Fruit fly (Drosophila melanogaster) whole organism, adult: Measurements from ENCODE around the gene CG13247.

Experiments used
- CG11617 ChIP-seq: fragments of 200-800 bp; sonication (Bioruptor generic); optimal IDR thresholded peaks from 2 replicates; lab custom pipeline; 2017; ENCODE audit warnings: mild to moderate bottlenecking, missing biosample characterization, missing genetic modification reagents, missing genetic modification characterization
- CG12768 ChIP-seq: fragments of 200-800 bp; sonication (Bioruptor generic); optimal IDR thresholded peaks from 2 replicates; lab custom pipeline; 2017; ENCODE audit warnings: missing biosample characterization, missing genetic modification characterization, mild to moderate bottlenecking, moderate library complexity, missing genetic modification reagents
- CG14711 ChIP-seq: fragments of 200-800 bp; sonication (Bioruptor generic); optimal IDR thresholded peaks from 2 replicates; lab custom pipeline; 2018; ENCODE audit warnings: missing biosample characterization, mild to moderate bottlenecking, missing genetic modification characterization, moderate library complexity
- CG1620 ChIP-seq: fragments of 200-800 bp; sonication (Bioruptor generic); optimal IDR thresholded peaks from 2 replicates; lab custom pipeline; 2016; ENCODE audit warnings: missing biosample characterization, missing genetic modification characterization
- CG33017 ChIP-seq: fragments of 200-800 bp; sonication (Bioruptor generic); optimal IDR thresholded peaks from 2 replicates; lab custom pipeline; 2018; ENCODE audit warnings: missing biosample characterization, mild to moderate bottlenecking, missing genetic modification characterization, moderate library complexity
- CG5204 ChIP-seq: fragments of 200-800 bp; sonication (Bioruptor generic); optimal IDR thresholded peaks from 2 replicates; lab custom pipeline; 2016; ENCODE audit warnings: missing biosample characterization, missing genetic modification characterization
- CG7045 ChIP-seq: fragments of 200-800 bp; sonication (Bioruptor generic); optimal IDR thresholded peaks from 2 replicates; lab custom pipeline; 2017; ENCODE audit warnings: missing biosample characterization, mild to moderate bottlenecking, missing genetic modification characterization
- CG7101 ChIP-seq: fragments of 200-800 bp; sonication (Bioruptor generic); optimal IDR thresholded peaks from 2 replicates; lab custom pipeline; 2018; ENCODE audit warnings: missing biosample characterization, mild to moderate bottlenecking, missing genetic modification characterization, moderate library complexity
- Clk ChIP-seq: fragments of 200-800 bp; sonication (Bioruptor generic); optimal IDR thresholded peaks from 2 replicates; lab custom pipeline; 2017; ENCODE audit warnings: missing biosample characterization, missing genetic modification characterization
- Crg-1 ChIP-seq: fragments of 200-800 bp; sonication (Bioruptor generic); optimal IDR thresholded peaks from 2 replicates; lab custom pipeline; 2016; ENCODE audit warnings: missing biosample characterization, missing genetic modification characterization
- Hr96 ChIP-seq: fragments of 200-800 bp; sonication (Bioruptor generic); optimal IDR thresholded peaks from 2 replicates; lab custom pipeline; 2016; ENCODE audit warnings: missing biosample characterization, missing genetic modification characterization
- Mnt ChIP-seq: fragments of 200-800 bp; sonication (Bioruptor generic); optimal IDR thresholded peaks from 2 replicates; lab custom pipeline; 2016; ENCODE audit warnings: missing biosample characterization, mild to moderate bottlenecking, missing genetic modification characterization
- bab1 ChIP-seq: fragments of 200-800 bp; sonication (Bioruptor generic); optimal IDR thresholded peaks from 3 replicates; lab custom pipeline; 2019; ENCODE audit warnings: missing biosample characterization, mild to moderate bottlenecking, missing genetic modification characterization, moderate library complexity
- cic ChIP-seq: fragments of 200-800 bp; sonication (Bioruptor generic); optimal IDR thresholded peaks from 2 replicates; lab custom pipeline; 2017; ENCODE audit warnings: missing biosample characterization, mild to moderate bottlenecking, missing genetic modification characterization, moderate library complexity
- cnc ChIP-seq, 2 experiments: fragments of >200 bp; optimal IDR thresholded peaks; 2 replicates each; lab custom pipeline; 2017
- kay ChIP-seq: fragments of 200-800 bp; sonication (Bioruptor generic); peaks from one replicate; lab custom pipeline; 2016; ENCODE audit warnings: missing biosample characterization, missing genetic modification characterization, borderline replicate concordance
- ovo ChIP-seq: fragments of 200-800 bp; sonication (Bioruptor generic); optimal IDR thresholded peaks from 2 replicates; lab custom pipeline; 2016; ENCODE audit warnings: missing biosample characterization, missing genetic modification characterization
- pad ChIP-seq: fragments of 200-800 bp; sonication (Bioruptor generic); optimal IDR thresholded peaks from 3 replicates; lab custom pipeline; 2017; ENCODE audit warnings: missing biosample characterization, missing genetic modification characterization, mild to moderate bottlenecking, moderate library complexity, missing genetic modification reagents
- tj ChIP-seq: fragments of 200-800 bp; sonication (Bioruptor generic); optimal IDR thresholded peaks from 3 replicates; lab custom pipeline; 2017; ENCODE audit warnings: missing biosample characterization, mild to moderate bottlenecking, missing genetic modification characterization, moderate library complexity
- toe ChIP-seq: fragments of 200-800 bp; sonication (Bioruptor generic); optimal IDR thresholded peaks from 2 replicates; lab custom pipeline; 2016; ENCODE audit warnings: missing biosample characterization, missing genetic modification characterization

Gene CG13247

DNA sequence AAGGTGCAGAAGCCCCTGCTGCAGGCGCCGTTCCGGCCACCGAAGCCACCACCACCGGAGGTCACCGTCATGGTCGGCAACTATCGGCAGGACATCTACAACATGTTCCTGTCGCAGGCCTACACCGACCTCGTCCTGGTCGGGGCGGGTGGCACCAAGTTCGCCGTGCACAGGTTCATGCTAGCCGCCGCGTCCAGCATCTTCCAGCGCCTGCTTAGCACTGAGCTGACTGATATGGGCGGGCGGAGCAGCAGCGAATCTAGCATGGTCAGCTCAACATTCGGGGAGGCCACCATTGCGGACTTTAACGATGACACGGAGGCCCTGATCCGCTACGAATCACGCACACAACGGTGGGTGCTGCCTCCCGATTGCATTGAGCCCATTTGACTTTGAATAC lies 9.4 kb downstream of the CG13247 start:
- TF ChIP-seq Crg-1 (GFP tag; lab: Kevin White, UChicago) = no peak
- no peak for TF ChIP-seq Mnt (GFP tag; lab: Kevin White, UChicago)
- no peak for TF ChIP-seq CG33017 (tag; lab: Kevin White, UChicago)
- no peak for TF ChIP-seq tj (GFP tag; lab: Kevin White, UChicago)
- TF ChIP-seq ovo (GFP tag; lab: Kevin White, UChicago) = no peak
- no peak for TF ChIP-seq cnc (optimal IDR thresholded peaks at IDR 0.05; lab: Kevin White, UChicago)
- no peak for TF ChIP-seq pad (GFP tag; lab: Kevin White, UChicago)
- no peak for TF ChIP-seq CG11617
- TF ChIP-seq CG5204 (GFP tag; lab: Kevin White, UChicago) = no peak
- TF ChIP-seq Clk (GFP tag; lab: Kevin White, UChicago) = no peak
- no peak for TF ChIP-seq bab1 (GFP tag; lab: Kevin White, UChicago)
- TF ChIP-seq CG14711 = no peak
- TF ChIP-seq kay (GFP tag; lab: Kevin White, UChicago) = no peak
- no peak for TF ChIP-seq toe (GFP tag; lab: Kevin White, UChicago)
- no peak for TF ChIP-seq CG1620 (GFP tag; lab: Kevin White, UChicago)
- TF ChIP-seq Hr96 (GFP tag; lab: Kevin White, UChicago) = no peak
- TF ChIP-seq CG12768 (GFP tag; lab: Kevin White, UChicago) = no peak
- no peak for TF ChIP-seq CG7045 (GFP tag; lab: Kevin White, UChicago)
- TF ChIP-seq cic = no peak
- TF ChIP-seq CG7101 (tag; lab: Kevin White, UChicago) = no peak

DNA sequence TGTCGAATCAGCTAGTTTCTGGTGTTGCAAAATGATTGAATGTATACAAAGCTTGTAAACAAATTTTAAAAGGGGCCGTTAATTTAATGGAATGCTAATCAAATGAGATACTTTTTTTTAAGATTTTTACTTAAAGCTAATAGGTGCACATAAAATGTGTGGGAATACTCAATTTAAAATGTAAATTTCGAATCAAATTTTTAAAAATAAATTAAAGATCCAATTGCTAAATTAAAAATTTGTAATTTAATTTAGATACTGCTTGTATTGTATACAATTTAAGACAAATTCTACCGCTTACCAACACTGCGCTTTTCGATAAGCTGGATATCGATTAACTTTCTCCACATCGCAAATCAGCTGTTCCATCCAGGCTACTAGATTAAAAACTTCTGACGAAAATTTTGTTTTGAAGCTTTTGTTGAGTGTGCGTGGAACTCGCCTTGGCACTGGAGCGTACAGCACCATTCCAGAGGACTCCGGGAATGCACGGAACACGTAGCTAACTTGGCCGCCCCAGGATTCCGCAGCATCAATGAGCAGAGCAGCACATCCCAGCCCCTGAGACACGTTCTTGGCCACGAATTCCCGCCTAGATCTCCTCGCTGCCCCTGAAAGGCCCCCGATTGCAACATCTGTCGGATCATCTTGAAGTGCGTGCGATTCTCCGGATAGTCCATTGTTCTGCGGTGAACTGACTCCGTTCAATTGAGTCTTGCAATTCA lies 14.1 kb downstream of the CG13247 start, which contains the start of the genes CG5498 and fbl:
Gene CG5498 (minus strand): TSS at position 24 of the 725 bp plus-strand sequence.
Gene fbl (plus strand): TSS at position 344 of the 725 bp plus-strand sequence.
- peak; percentile 86 for TF ChIP-seq CG11617
- TF ChIP-seq CG7045 (GFP tag; lab: Kevin White, UChicago) = peak; percentile 85
- TF ChIP-seq CG7101 (tag; lab: Kevin White, UChicago) = peak; percentile 87
- peak; percentile 80 for TF ChIP-seq toe (GFP tag; lab: Kevin White, UChicago)
- peak; percentile 78 for TF ChIP-seq bab1 (GFP tag; lab: Kevin White, UChicago)
- TF ChIP-seq CG1620 (GFP tag; lab: Kevin White, UChicago) = peak; percentile 81
- TF ChIP-seq CG33017 (tag; lab: Kevin White, UChicago) = peak; percentile 85
- TF ChIP-seq CG14711 = peak; percentile 84
- TF ChIP-seq Clk (GFP tag; lab: Kevin White, UChicago) = peak; percentile 69
- TF ChIP-seq Crg-1 (GFP tag; lab: Kevin White, UChicago) = peak; percentile 90
- peak; percentile 75 for TF ChIP-seq CG12768 (GFP tag; lab: Kevin White, UChicago)
- peak; percentile 59 for TF ChIP-seq ovo (GFP tag; lab: Kevin White, UChicago)
- no peak for TF ChIP-seq kay (GFP tag; lab: Kevin White, UChicago)
- peak; percentile 76 for TF ChIP-seq pad (GFP tag; lab: Kevin White, UChicago)
- TF ChIP-seq cnc (optimal IDR thresholded peaks at IDR 0.05; lab: Kevin White, UChicago) = peak in 1 of 2 experiments; percentile 27
- peak; percentile 37 for TF ChIP-seq cic
- peak; percentile 99 for TF ChIP-seq tj (GFP tag; lab: Kevin White, UChicago)
- peak; percentile 69 for TF ChIP-seq Mnt (GFP tag; lab: Kevin White, UChicago)
- peak; percentile 83 for TF ChIP-seq CG5204 (GFP tag; lab: Kevin White, UChicago)
- peak; percentile 77 for TF ChIP-seq Hr96 (GFP tag; lab: Kevin White, UChicago)

DNA sequence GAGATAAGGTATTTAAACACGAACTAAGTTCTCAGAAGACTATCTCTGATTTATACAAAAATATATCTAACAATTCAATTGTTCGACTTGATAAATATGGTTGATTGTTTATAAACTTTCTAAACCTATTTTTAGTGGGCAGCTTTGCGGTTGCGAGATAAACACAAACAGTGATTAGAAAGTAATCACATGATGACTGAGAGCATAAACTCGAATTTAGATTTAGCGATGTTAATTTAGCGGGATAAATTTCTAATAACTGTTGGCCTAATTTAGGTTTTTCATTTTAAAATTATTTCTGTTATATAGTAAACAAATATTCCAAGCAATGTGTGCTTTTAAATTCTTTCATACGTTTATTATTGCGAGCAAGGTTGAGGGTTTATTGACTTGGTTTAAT lies 14.9 kb downstream of the CG13247 start:
- peak; percentile 93 for TF ChIP-seq kay (GFP tag; lab: Kevin White, UChicago)
- no peak for TF ChIP-seq CG5204 (GFP tag; lab: Kevin White, UChicago)
- no peak for TF ChIP-seq CG7045 (GFP tag; lab: Kevin White, UChicago)
- TF ChIP-seq ovo (GFP tag; lab: Kevin White, UChicago) = no peak
- TF ChIP-seq pad (GFP tag; lab: Kevin White, UChicago) = no peak

DNA sequence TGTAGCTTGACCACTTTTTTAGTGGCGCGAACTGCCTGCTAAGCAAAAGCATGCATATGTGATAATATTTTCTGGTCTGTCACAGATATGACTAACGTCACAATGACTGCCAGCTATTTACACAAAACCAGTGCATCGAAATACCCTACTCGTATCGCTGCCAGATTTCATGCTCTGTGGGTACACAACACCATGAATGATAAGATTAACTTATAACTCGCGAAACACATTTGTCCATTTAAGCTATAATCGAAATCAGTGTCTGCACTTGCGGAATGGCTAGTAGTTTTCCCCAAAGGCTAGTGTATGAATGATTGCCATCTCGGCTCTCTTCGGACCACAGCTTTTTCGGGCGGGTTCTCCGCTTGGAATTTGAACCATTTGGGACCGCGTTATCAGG lies 15.3 kb downstream of the CG13247 start:
- TF ChIP-seq tj (GFP tag; lab: Kevin White, UChicago) (peak; percentile 70), CG11617 (no peak), kay (GFP tag; lab: Kevin White, UChicago) (peak; percentile 85), Crg-1 (GFP tag; lab: Kevin White, UChicago) (no peak), cic (peak; percentile 51), Hr96 (GFP tag; lab: Kevin White, UChicago) (no peak), bab1 (GFP tag; lab: Kevin White, UChicago) (no peak), CG5204 (GFP tag; lab: Kevin White, UChicago) (no peak), Mnt (GFP tag; lab: Kevin White, UChicago) (peak; percentile 1), Clk (GFP tag; lab: Kevin White, UChicago) (no peak), CG14711 (no peak), CG33017 (tag; lab: Kevin White, UChicago) (no peak), ovo (GFP tag; lab: Kevin White, UChicago) (no peak), toe (GFP tag; lab: Kevin White, UChicago) (no peak), CG7101 (tag; lab: Kevin White, UChicago) (no peak), pad (GFP tag; lab: Kevin White, UChicago) (no peak), CG12768 (GFP tag; lab: Kevin White, UChicago) (no peak), CG7045 (GFP tag; lab: Kevin White, UChicago) (peak; percentile 15), cnc (optimal IDR thresholded peaks at IDR 0.05; lab: Kevin White, UChicago) (peak in 1 of 2 experiments; percentile 39), CG1620 (GFP tag; lab: Kevin White, UChicago) (no peak)

DNA sequence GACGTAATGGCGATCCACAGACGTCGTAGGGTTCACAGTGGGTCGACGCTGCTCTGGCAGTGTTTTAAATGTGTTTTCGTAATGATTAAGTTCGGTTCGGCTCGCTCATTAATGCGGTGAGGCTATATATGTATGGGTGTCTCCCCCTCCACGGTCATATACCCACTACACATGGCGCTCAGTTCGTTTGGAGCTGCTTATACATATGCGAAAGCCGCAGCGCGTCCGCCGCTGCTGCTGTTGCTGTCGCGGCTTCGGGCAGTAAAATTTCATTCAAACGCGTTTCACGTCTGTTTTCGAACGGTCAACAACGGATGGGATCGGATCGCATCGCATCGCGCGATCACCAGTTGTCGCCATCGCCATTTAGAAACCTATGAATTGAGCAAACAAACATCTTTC lies 15.9 kb downstream of the CG13247 start:
- TF ChIP-seq pad (GFP tag; lab: Kevin White, UChicago) (peak; percentile 93), CG33017 (tag; lab: Kevin White, UChicago) (no peak), tj (GFP tag; lab: Kevin White, UChicago) (peak; percentile 11), CG14711 (no peak), CG12768 (GFP tag; lab: Kevin White, UChicago) (peak; percentile 57), bab1 (GFP tag; lab: Kevin White, UChicago) (no peak), CG7045 (GFP tag; lab: Kevin White, UChicago) (peak; percentile 19), Hr96 (GFP tag; lab: Kevin White, UChicago) (peak; percentile 46), Mnt (GFP tag; lab: Kevin White, UChicago) (peak; percentile 76), Clk (GFP tag; lab: Kevin White, UChicago) (peak; percentile 3), ovo (GFP tag; lab: Kevin White, UChicago) (peak; percentile 30), CG5204 (GFP tag; lab: Kevin White, UChicago) (no peak), CG11617 (no peak), kay (GFP tag; lab: Kevin White, UChicago) (no peak), cic (peak; percentile 91)
